Worm (Caenorhabditis elegans): ENCODE measurements around the gene srh-282.

- TF ChIP-seq ztf-23 (GFP tag; IDR thresholded peaks at IDR 0.05): no peak
- no peak for TF ChIP-seq cog-1 (tag; optimal IDR thresholded peaks at IDR 0.05)
- no peak for TF ChIP-seq ref-1 (GFP tag; conservative IDR thresholded peaks at IDR 0.05)
- no peak for TF ChIP-seq med-1 (GFP tag; optimal IDR thresholded peaks at IDR 0.05; ENCODE audit: insufficient read depth)
These were observed 10.7 kb downstream of the srh-282 start for ce11 chrIV:262460-262859.
